Fruit fly (Drosophila melanogaster): ENCODE data around the gene CrebA.

The CrebA gene

DNA sequence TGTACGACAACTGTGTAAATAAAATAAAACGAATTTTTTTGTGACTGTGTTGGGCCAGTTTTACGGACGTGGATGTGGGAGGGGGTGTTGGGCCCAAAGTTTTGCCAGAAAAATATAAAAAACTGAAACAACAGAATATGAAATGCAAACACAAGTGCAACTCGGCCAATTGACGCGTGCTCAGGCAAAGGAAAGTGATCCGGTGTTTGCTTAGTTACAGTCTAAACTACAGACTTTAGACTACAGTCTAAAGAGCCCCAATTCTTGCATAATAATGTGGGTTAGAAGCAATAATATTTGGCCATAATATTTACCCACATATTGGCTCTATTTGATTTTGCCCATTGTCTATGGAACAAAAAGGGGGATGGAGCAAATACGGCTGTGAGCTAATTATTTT, 13.6 kb downstream of the CrebA start (continued):
- TF ChIP-seq pan (optimal IDR thresholded peaks at IDR 0.05) (no peak), pan (GFP tag; optimal IDR thresholded peaks at IDR 0.05 in 1 of 2, IDR thresholded peaks at IDR 0.05 in 1 of 2) (no peak), CG7963 (GFP tag; IDR thresholded peaks at IDR 0.05; ENCODE audit: partially characterized antibody) (no peak), sd (tag; optimal IDR thresholded peaks at IDR 0.05) (no peak), ara (GFP tag; IDR thresholded peaks at IDR 0.05) (no peak), CG9609 (GFP tag; optimal IDR thresholded peaks at IDR 0.05) (no peak), CG4328 (GFP tag; optimal IDR thresholded peaks at IDR 0.05) (peak; percentile 42), CG15269 (tag; optimal IDR thresholded peaks at IDR 0.05) (no peak), CG12769 (tag; optimal IDR thresholded peaks at IDR 0.05) (peak; percentile 57), Trl (optimal IDR thresholded peaks at IDR 0.05) (no peak), Trl (GFP tag; optimal IDR thresholded peaks at IDR 0.05) (no peak), sim (GFP tag; IDR thresholded peaks at IDR 0.05) (no peak), crp (GFP tag; optimal IDR thresholded peaks at IDR 0.05) (no peak), HLHmδ (GFP tag; optimal IDR thresholded peaks at IDR 0.05) (no peak), CG14014 (GFP tag; IDR thresholded peaks at IDR 0.05) (peak; percentile 13; the same call in 1 of the 2 replicates), GATAe (GFP tag; conservative IDR thresholded peaks at IDR 0.05) (no peak), Scr (GFP tag; IDR thresholded peaks at IDR 0.05; ENCODE audit: partially characterized antibody) (no peak), klu (GFP tag; IDR thresholded peaks at IDR 0.05) (no peak), CG10209 (GFP tag; optimal IDR thresholded peaks at IDR 0.05) (peak; percentile 45)

DNA sequence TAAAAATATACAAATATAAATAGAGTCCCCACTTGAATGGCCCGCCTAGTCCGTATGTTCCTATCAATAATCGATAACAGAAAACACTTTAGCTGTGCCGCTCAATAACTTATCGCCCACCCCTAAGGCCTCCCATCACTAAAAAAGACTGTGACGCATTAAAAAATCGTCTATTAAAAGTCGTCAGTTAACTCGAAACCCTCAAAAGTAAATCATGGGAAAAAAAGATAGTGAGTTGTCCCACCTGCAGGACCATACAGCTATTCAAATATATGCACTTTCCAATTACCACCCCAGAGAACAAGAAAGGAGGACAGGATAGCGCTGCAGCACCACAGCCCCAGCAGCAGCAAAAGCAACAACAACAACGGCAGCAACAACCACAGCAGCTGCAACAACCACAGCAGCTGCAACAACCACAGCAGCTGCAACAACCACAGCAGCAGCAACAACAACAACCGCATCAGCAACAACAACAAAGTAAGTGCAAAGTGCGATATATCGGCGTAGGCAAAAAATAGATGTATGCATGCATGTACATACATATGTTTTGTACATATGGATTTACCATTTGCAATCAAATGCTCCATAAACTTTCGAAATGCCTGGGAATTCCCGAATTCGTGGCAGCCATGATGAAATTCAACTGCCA, 18.9 kb downstream of the CrebA start, which contains the start of gene AGO2:
TSS of gene AGO2 (plus strand) at position 121 of the 652 bp plus-strand sequence.
- TF ChIP-seq cg (GFP tag; optimal IDR thresholded peaks at IDR 0.05) (peak; percentile 52), Ada2b (GFP tag; IDR thresholded peaks at IDR 0.05) (no peak), CG12391 (tag; optimal IDR thresholded peaks at IDR 0.05) (no peak), CG6683 (GFP tag; optimal IDR thresholded peaks at IDR 0.05) (no peak), al (GFP tag; IDR thresholded peaks at IDR 0.05) (no peak), HLH3B (GFP tag; IDR thresholded peaks at IDR 0.05) (no peak), croc (GFP tag; conservative IDR thresholded peaks at IDR 0.05) (no peak), Doc2 (GFP tag; IDR thresholded peaks at IDR 0.05) (no peak), CG3838 (GFP tag; optimal IDR thresholded peaks at IDR 0.05) (no peak), tap (tag; optimal IDR thresholded peaks at IDR 0.05) (no peak), Sox100B (GFP tag; optimal IDR thresholded peaks at IDR 0.05) (no peak), chinmo (GFP tag; IDR thresholded peaks at IDR 0.05; ENCODE audit: partially characterized antibody) (peak; percentile 95; the same call in 2 of the 4 replicates), ato (GFP tag; IDR thresholded peaks at IDR 0.05; ENCODE audit: partially characterized antibody) (peak; percentile 62), C15 (GFP tag; IDR thresholded peaks at IDR 0.05) (no peak), Mrtf (GFP tag; IDR thresholded peaks at IDR 0.05) (no peak), CG42726 (GFP tag; IDR thresholded peaks at IDR 0.05; ENCODE audit: partially characterized antibody) (no peak), slou (GFP tag; optimal IDR thresholded peaks at IDR 0.05) (no peak), stwl (tag; optimal IDR thresholded peaks at IDR 0.05) (peak; percentile 55), CG4360 (GFP tag; IDR thresholded peaks at IDR 0.05) (peak; percentile 100), eve (GFP tag; optimal IDR thresholded peaks at IDR 0.05) (no peak), Neu2 (GFP tag; optimal IDR thresholded peaks at IDR 0.05; ENCODE audit: borderline replicate concordance) (peak; percentile 47), CG17829 (tag; optimal IDR thresholded peaks at IDR 0.05) (peak; percentile 62), CG13123 (GFP tag; optimal IDR thresholded peaks at IDR 0.05) (no peak), CG9876 (GFP tag; optimal IDR thresholded peaks at IDR 0.05) (no peak), mirr (GFP tag; optimal IDR thresholded peaks at IDR 0.05) (peak; percentile 32), HHEX (GFP tag; optimal IDR thresholded peaks at IDR 0.05) (peak; percentile 21), HLH54F (GFP tag; optimal IDR thresholded peaks at IDR 0.05) (no peak), CkIIα-i1 (GFP tag; IDR thresholded peaks at IDR 0.05) (no peak), CG4820 (GFP tag; optimal IDR thresholded peaks at IDR 0.05) (no peak), CG4854 (GFP tag; optimal IDR thresholded peaks at IDR 0.05) (no peak), CG13894 (tag; optimal IDR thresholded peaks at IDR 0.05) (no peak), ham (GFP tag; IDR thresholded peaks at IDR 0.05) (no peak)

All from whole organism, embryonic.